Worm (Caenorhabditis elegans) whole organism, L4 larva: ENCODE data around the gene F28H6.6.
A peak's percentile ranks its signal among the peaks of the same experiment; 100 is the strongest.

ENCODE experiments used
- D1046.2 ChIP-seq: fragments of 200-800 bp; sonication (Bioruptor generic); IDR thresholded peaks from 2 replicates; pipeline ENCODE4 v1.3.6; 2022; ENCODE audit warnings: missing genetic modification characterization, missing compliant biosample characterization
- F26F4.8 ChIP-seq: fragments of 200-800 bp; sonication (Bioruptor generic); conservative IDR thresholded peaks from 2 replicates; pipeline ENCODE4 v1.3.6; 2022; ENCODE audit warnings: missing genetic modification characterization, missing compliant biosample characterization
- F37D6.2 ChIP-seq: sonication (generic microtip); optimal IDR thresholded peaks from 2 replicates; lab custom pipeline; 2016; ENCODE audit warnings: mild to moderate bottlenecking, missing genetic modification characterization, missing compliant biosample characterization
- T20F7.1 ChIP-seq: fragments of 200-800 bp; sonication (Bioruptor generic); optimal IDR thresholded peaks from 2 replicates; lab custom pipeline; 2018; ENCODE audit warnings: mild to moderate bottlenecking, missing genetic modification characterization, missing compliant biosample characterization
- T26A8.4 ChIP-seq: fragments of 200-800 bp; sonication (Bioruptor generic); IDR thresholded peaks from 2 replicates; pipeline ENCODE4 v1.3.6; 2022; ENCODE audit warnings: missing genetic modification characterization, missing compliant biosample characterization
- Y105C5A.15 ChIP-seq: fragments of 200-800 bp; sonication (Bioruptor generic); IDR thresholded peaks from 2 replicates; pipeline ENCODE4 v1.3.6; 2022; ENCODE audit warnings: missing genetic modification characterization, missing compliant biosample characterization
- Y48G9A.11 ChIP-seq: fragments of 200-800 bp; sonication (Bioruptor generic); IDR thresholded peaks from 2 replicates; pipeline ENCODE4 v1.3.6; 2022; ENCODE audit warnings: missing genetic modification reagents, missing genetic modification characterization, missing compliant biosample characterization
- ZK337.2 ChIP-seq: fragments of 200-800 bp; sonication (Bioruptor generic); IDR thresholded peaks from 2 replicates; pipeline ENCODE4 v1.3.6; 2022; ENCODE audit warnings: missing genetic modification reagents, missing genetic modification characterization, missing compliant biosample characterization
- arid-1 ChIP-seq: fragments of 200-800 bp; sonication (Bioruptor generic); conservative IDR thresholded peaks from 2 replicates; pipeline ENCODE4 v1.3.6; 2022; ENCODE audit warnings: missing genetic modification reagents, missing genetic modification characterization, missing compliant biosample characterization
- ceh-20 ChIP-seq: fragments of 200-800 bp; sonication (Bioruptor generic); IDR thresholded peaks from 2 replicates; pipeline ENCODE4 v1.3.6; 2022; ENCODE audit warnings: missing genetic modification reagents, missing genetic modification characterization, missing compliant biosample characterization
- daf-12 ChIP-seq: fragments of 150-350 bp; optimal IDR thresholded peaks from 2 replicates; lab custom pipeline; 2014; ENCODE audit warnings: missing biosample characterization, missing genetic modification reagents, missing genetic modification characterization
- daf-8 ChIP-seq: fragments of 200-800 bp; sonication (Bioruptor generic); IDR thresholded peaks from 2 replicates; pipeline ENCODE4 v1.3.6; 2022; ENCODE audit warnings: missing genetic modification characterization, missing compliant biosample characterization
- dmd-8 ChIP-seq: fragments of 200-800 bp; sonication (Bioruptor generic); IDR thresholded peaks from 2 replicates; pipeline ENCODE4 v1.3.6; 2022; ENCODE audit warnings: missing genetic modification characterization, missing compliant biosample characterization
- dmd-9 ChIP-seq: fragments of 200-800 bp; sonication (Bioruptor generic); IDR thresholded peaks from 2 replicates; pipeline ENCODE4 v1.3.6; 2022; ENCODE audit warnings: missing genetic modification reagents, missing genetic modification characterization, missing compliant biosample characterization
- duxl-1 ChIP-seq: sonication (generic microtip); optimal IDR thresholded peaks from 2 replicates; lab custom pipeline; 2016; ENCODE audit warnings: mild to moderate bottlenecking, missing genetic modification characterization, moderate library complexity, missing compliant biosample characterization; ENCODE audit not compliant: poor library complexity
- dve-1 ChIP-seq: sonication (generic microtip); optimal IDR thresholded peaks from 2 replicates; lab custom pipeline; 2017; ENCODE audit warnings: antibody characterized with exemption, mild to moderate bottlenecking, missing genetic modification characterization, missing compliant biosample characterization; ENCODE audit not compliant: insufficient read depth
- egl-43 ChIP-seq: fragments of 200-800 bp; sonication (Bioruptor generic); IDR thresholded peaks from 2 replicates; pipeline ENCODE4 v1.3.6; 2022; ENCODE audit warnings: missing genetic modification reagents, missing genetic modification characterization, missing compliant biosample characterization
- hif-1 ChIP-seq, 2 experiments: sonication (generic microtip); optimal IDR thresholded peaks; 2 replicates each; lab custom pipeline; 2016 to 2017; ENCODE audit warnings: missing compliant biosample characterization in 2 of 2, missing genetic modification characterization in 2 of 2, missing genetic modification reagents in 2 of 2, missing genotype in 2 of 2, mild to moderate bottlenecking in 1 of 2
- hlh-11 ChIP-seq: fragments of 200-800 bp; sonication (Bioruptor generic); optimal IDR thresholded peaks from 2 replicates; lab custom pipeline; 2018; ENCODE audit warnings: mild to moderate bottlenecking, missing genetic modification characterization, missing compliant biosample characterization
- hlh-30 ChIP-seq: sonication (generic microtip); optimal IDR thresholded peaks from 2 replicates; lab custom pipeline; 2017; ENCODE audit warnings: antibody characterized with exemption, mild to moderate bottlenecking, missing genetic modification characterization, missing compliant biosample characterization; ENCODE audit not compliant: insufficient read depth
- hmg-1.1 ChIP-seq: fragments of 200-800 bp; sonication (Bioruptor generic); IDR thresholded peaks from 2 replicates; pipeline ENCODE4 v1.3.6; 2022; ENCODE audit warnings: missing genetic modification reagents, missing genetic modification characterization, missing compliant biosample characterization
- lim-7 ChIP-seq: fragments of 200-800 bp; sonication (Bioruptor generic); IDR thresholded peaks from 2 replicates; pipeline ENCODE4 v1.3.6; 2022; ENCODE audit warnings: missing genetic modification characterization, missing compliant biosample characterization
- lin-1 ChIP-seq: fragments of 200-800 bp; sonication (Bioruptor generic); IDR thresholded peaks from 2 replicates; pipeline ENCODE4 v1.3.6; 2022; ENCODE audit warnings: missing genetic modification reagents, missing genetic modification characterization, missing compliant biosample characterization
- lin-13 ChIP-seq: fragments of 150-350 bp; optimal IDR thresholded peaks from 2 replicates; lab custom pipeline; 2014; ENCODE audit warnings: missing biosample characterization, missing genetic modification reagents, missing genetic modification characterization
- lir-3 ChIP-seq: sonication (generic microtip); optimal IDR thresholded peaks from 2 replicates; lab custom pipeline; 2016; ENCODE audit warnings: mild to moderate bottlenecking, missing genetic modification characterization, missing compliant biosample characterization
- lsy-2 ChIP-seq, 2 experiments: fragments of 150-350 bp in 1 of 2; sonication (generic microtip) in 1 of 2; optimal IDR thresholded peaks; 2 replicates each; lab custom pipeline; 2014 to 2017; ENCODE audit warnings: missing biosample characterization in 2 of 2, missing genetic modification characterization in 2 of 2
- mdl-1 ChIP-seq, 2 experiments: fragments of 150-350 bp in 1 of 2; sonication (generic microtip) in 1 of 2; optimal IDR thresholded peaks; 2 replicates each; lab custom pipeline; 2014 to 2017; ENCODE audit warnings: missing biosample characterization in 2 of 2, missing genetic modification characterization in 2 of 2
- mdt-29 ChIP-seq: fragments of 200-800 bp; sonication (Bioruptor generic); IDR thresholded peaks from 2 replicates; pipeline ENCODE4 v1.3.6; 2022; ENCODE audit warnings: missing genetic modification reagents, missing genetic modification characterization, missing compliant biosample characterization
- nhr-10 ChIP-seq: fragments of 150-350 bp; optimal IDR thresholded peaks from 2 replicates; lab custom pipeline; 2014; ENCODE audit warnings: missing biosample characterization, missing genetic modification characterization
- nhr-102 ChIP-seq: sonication (generic microtip); optimal IDR thresholded peaks from 2 replicates; lab custom pipeline; 2016; ENCODE audit warnings: mild to moderate bottlenecking, missing genetic modification characterization, moderate library complexity, missing compliant biosample characterization
- nhr-28 ChIP-seq: fragments of 150-350 bp; optimal IDR thresholded peaks from 2 replicates; lab custom pipeline; 2014; ENCODE audit warnings: missing biosample characterization, missing genetic modification characterization
- nhr-41 ChIP-seq: fragments of 200-800 bp; sonication (Bioruptor generic); IDR thresholded peaks from 2 replicates; pipeline ENCODE4 v1.3.6; 2022; ENCODE audit warnings: missing genetic modification reagents, missing genetic modification characterization, missing compliant biosample characterization
- nhr-48 ChIP-seq: sonication (generic microtip); optimal IDR thresholded peaks from 2 replicates; lab custom pipeline; 2016; ENCODE audit warnings: mild to moderate bottlenecking, missing genetic modification characterization, missing compliant biosample characterization
- nhr-77 ChIP-seq: fragments of 150-350 bp; optimal IDR thresholded peaks from 2 replicates; lab custom pipeline; 2014; ENCODE audit warnings: missing biosample characterization, missing genetic modification characterization
- pha-4 ChIP-seq, 2 experiments: fragments of 150-350 bp in 1 of 2; fragments of 200-800 bp in 1 of 2; sonication (Bioruptor generic) in 1 of 2; IDR thresholded peaks in 1 of 2; optimal IDR thresholded peaks in 1 of 2; 2 replicates each; pipeline versions ENCODE4 v1.3.6 to Lab custom; 2014 to 2022; ENCODE audit warnings: missing genetic modification characterization in 2 of 2, missing genetic modification reagents in 2 of 2, missing biosample characterization in 1 of 2, missing compliant biosample characterization in 1 of 2
- php-3 ChIP-seq: fragments of 200-800 bp; sonication (Bioruptor generic); IDR thresholded peaks from 2 replicates; pipeline ENCODE4 v1.3.6; 2022; ENCODE audit warnings: missing genetic modification reagents, missing genetic modification characterization, missing compliant biosample characterization
- sdz-12 ChIP-seq: fragments of 200-800 bp; sonication (Bioruptor generic); optimal IDR thresholded peaks from 2 replicates; lab custom pipeline; 2018; ENCODE audit warnings: mild to moderate bottlenecking, missing genetic modification characterization, missing compliant biosample characterization
- set-16 ChIP-seq: fragments of 200-800 bp; sonication (Bioruptor generic); IDR thresholded peaks from 2 replicates; pipeline ENCODE4 v1.3.6; 2022; ENCODE audit warnings: missing genetic modification reagents, missing genetic modification characterization, missing compliant biosample characterization
- snpc-1.2 ChIP-seq: fragments of 200-800 bp; sonication (Bioruptor generic); IDR thresholded peaks from 2 replicates; pipeline ENCODE4 v1.3.6; 2022; ENCODE audit warnings: missing genetic modification reagents, missing genetic modification characterization, missing compliant biosample characterization
- snpc-4 ChIP-seq: fragments of 150-350 bp; optimal IDR thresholded peaks from 2 replicates; lab custom pipeline; 2014; ENCODE audit warnings: missing biosample characterization, missing genetic modification characterization
- spr-3 ChIP-seq: fragments of 200-800 bp; sonication (Bioruptor generic); optimal IDR thresholded peaks from 2 replicates; lab custom pipeline; 2018; ENCODE audit warnings: mild to moderate bottlenecking, missing genetic modification characterization, missing compliant biosample characterization
- tra-1 ChIP-seq: fragments of 200-800 bp; sonication (Bioruptor generic); IDR thresholded peaks from 2 replicates; pipeline ENCODE4 v1.3.6; 2022; ENCODE audit warnings: missing genetic modification reagents, missing genetic modification characterization, missing compliant biosample characterization
- unc-62 ChIP-seq, 3 experiments: fragments of 150-350 bp in 1 of 3; sonication (generic microtip); optimal IDR thresholded peaks in 2 of 3; peaks in 1 of 3; 1 replicate in 1 of 3; 2 replicates in 2 of 3; lab custom pipeline; 2014 to 2017; ENCODE audit warnings: missing biosample characterization in 3 of 3, missing genetic modification characterization in 3 of 3, missing genetic modification reagents in 3 of 3, missing genotype in 1 of 3
- vab-7 ChIP-seq: fragments of 200-800 bp; sonication (Bioruptor generic); IDR thresholded peaks from 2 replicates; pipeline ENCODE4 v1.3.6; 2022; ENCODE audit warnings: missing genetic modification reagents, missing genetic modification characterization, missing compliant biosample characterization
- zfp-2 ChIP-seq: sonication (generic microtip); optimal IDR thresholded peaks from 2 replicates; lab custom pipeline; 2016; ENCODE audit warnings: mild to moderate bottlenecking, missing genetic modification characterization, missing compliant biosample characterization
- zfp-3 ChIP-seq: fragments of 200-800 bp; sonication (Bioruptor generic); conservative IDR thresholded peaks from 2 replicates; pipeline ENCODE4 v1.3.6; 2022; ENCODE audit warnings: missing genetic modification reagents, missing genetic modification characterization, missing compliant biosample characterization

Gene F28H6.6

DNA sequence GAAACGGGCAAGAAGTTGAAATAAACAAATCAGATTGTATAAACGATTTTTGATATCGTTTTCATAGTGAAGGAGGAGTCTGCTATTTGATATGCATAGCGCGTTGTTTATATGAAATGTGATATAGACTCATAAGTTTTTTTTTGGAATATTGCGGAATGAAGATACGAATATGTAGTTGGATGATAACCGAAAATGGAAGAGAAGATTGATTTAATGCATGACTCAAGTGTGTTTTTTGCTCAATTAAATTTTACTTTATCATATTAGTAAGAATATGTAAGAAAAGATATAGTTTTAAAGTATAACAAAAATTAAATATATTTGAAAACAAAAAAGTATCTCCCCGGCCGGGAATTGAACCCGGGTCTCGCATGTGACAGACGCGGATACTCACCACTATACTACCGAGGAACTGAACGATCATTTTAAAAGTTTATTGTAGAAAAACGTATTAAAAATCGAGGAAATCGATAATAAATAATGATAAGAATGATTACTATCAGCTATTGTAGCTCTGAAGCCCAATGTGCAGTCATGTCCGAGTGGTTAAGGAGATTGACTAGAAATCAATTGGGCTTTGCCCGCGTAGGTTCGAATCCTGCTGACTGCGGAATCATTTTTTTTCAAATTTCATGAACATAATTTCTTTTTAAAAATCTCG lies 36.1 kb upstream of the F28H6.6 start, which contains the start of gene lgc-25:
lgc-25 (minus strand) TSS at position 51 of the 664 bp plus-strand sequence.
- TF ChIP-seq hlh-30 (tag; lab: Kevin White, UChicago) = peak; percentile 86
- no peak for TF ChIP-seq arid-1
- no peak for TF ChIP-seq lsy-2 (tag; optimal IDR thresholded peaks at IDR 0.05; lab: Kevin White, UChicago)
- TF ChIP-seq hif-1 (tag; optimal IDR thresholded peaks at IDR 0.05; lab: Kevin White, UChicago) = peak in 1 of 2 experiments; percentile 3
- peak; percentile 66 for TF ChIP-seq nhr-48
- peak; percentile 28; the same call in 1 of the 2 replicates for TF ChIP-seq hmg-1.1 (GFP tag; lab: Robert Waterston, UW)
- TF ChIP-seq D1046.2 (GFP tag; lab: Robert Waterston, UW) = peak; percentile 16; the same call in 1 of the 2 replicates
- peak; percentile 75 for TF ChIP-seq ceh-20 (GFP tag; lab: Robert Waterston, UW)
- TF ChIP-seq F26F4.8 (GFP tag; lab: Robert Waterston, UW) = peak; percentile 56; the same call in 1 of the 2 replicates
- peak; percentile 81 for TF ChIP-seq lim-7 (GFP tag; lab: Robert Waterston, UW)
- TF ChIP-seq zfp-3 (GFP tag; lab: Robert Waterston, UW) = peak; percentile 65; the same call in 1 of the 2 replicates
- TF ChIP-seq lir-3 (tag; lab: Kevin White, UChicago) = peak; percentile 12
- TF ChIP-seq php-3 (GFP tag; lab: Robert Waterston, UW) = peak; percentile 55; the same call in 1 of the 2 replicates
- TF ChIP-seq tra-1 = peak; percentile 28; the same call in 1 of the 2 replicates
- no peak for TF ChIP-seq F37D6.2
- peak; percentile 84 for TF ChIP-seq vab-7 (GFP tag; lab: Robert Waterston, UW)
- TF ChIP-seq unc-62 (GFP tag; optimal IDR thresholded peaks at IDR 0.05 in 1 of 2; lab: Kevin White, UChicago) = no peak
- no peak for TF ChIP-seq unc-62 (tag; optimal IDR thresholded peaks at IDR 0.05; lab: Kevin White, UChicago)
- TF ChIP-seq nhr-102 (tag; lab: Kevin White, UChicago) = peak; percentile 62
- peak; percentile 18 for TF ChIP-seq zfp-2 (tag; lab: Kevin White, UChicago)
- 0 out of 2 replicates have a peak, but pooled peaks have one; percentile 47 for TF ChIP-seq dmd-8 (GFP tag; lab: Robert Waterston, UW)
- 0 out of 2 replicates have a peak, but pooled peaks have one; percentile 21 for TF ChIP-seq Y105C5A.15
- peak; percentile 52 for TF ChIP-seq nhr-77 (tag; lab: Kevin White, UChicago)
- no peak for TF ChIP-seq sdz-12 (GFP tag; lab: Kevin White, UChicago)
- TF ChIP-seq lin-1 = 0 out of 2 replicates have a peak, but pooled peaks have one; percentile 18
- TF ChIP-seq Y48G9A.11 (GFP tag; lab: Robert Waterston, UW) = peak; percentile 50; the same call in 1 of the 2 replicates
- TF ChIP-seq set-16 = no peak
- peak; percentile 83 for TF ChIP-seq nhr-41 (GFP tag; lab: Robert Waterston, UW)
- TF ChIP-seq snpc-4 (tag; lab: Kevin White, UChicago) = no peak
- peak; percentile 73 for TF ChIP-seq egl-43 (GFP tag; lab: Robert Waterston, UW)
- TF ChIP-seq T20F7.1 (GFP tag; lab: Kevin White, UChicago) = peak; percentile 53
- TF ChIP-seq T26A8.4 (GFP tag; lab: Robert Waterston, UW) = peak; percentile 68
- TF ChIP-seq nhr-28 (tag; lab: Kevin White, UChicago) = peak; percentile 7
- TF ChIP-seq lin-13 (GFP tag; lab: Kevin White, UChicago) = peak; percentile 17
- TF ChIP-seq ZK337.2 (GFP tag; lab: Robert Waterston, UW) = 0 out of 2 replicates have a peak, but pooled peaks have one; percentile 39
- peak; percentile 77 for TF ChIP-seq snpc-1.2 (GFP tag; lab: Robert Waterston, UW)
- TF ChIP-seq mdt-29 (GFP tag; lab: Robert Waterston, UW) = peak; percentile 31; the same call in 1 of the 2 replicates
- TF ChIP-seq daf-8 = no peak
- TF ChIP-seq pha-4 (GFP tag; IDR thresholded peaks at IDR 0.05; lab: Robert Waterston, UW) = 0 out of 2 replicates have a peak, but pooled peaks have one; percentile 48
- no peak for TF ChIP-seq pha-4 (tag; optimal IDR thresholded peaks at IDR 0.05; lab: Kevin White, UChicago)
- peak; percentile 63 for TF ChIP-seq dve-1 (tag; lab: Kevin White, UChicago)
- peak; percentile 59 for TF ChIP-seq duxl-1 (tag; lab: Kevin White, UChicago)
- TF ChIP-seq nhr-10 (tag; lab: Kevin White, UChicago) = no peak
- no peak for TF ChIP-seq spr-3 (GFP tag; lab: Kevin White, UChicago)
- peak; percentile 55 for TF ChIP-seq hlh-11 (tag; lab: Kevin White, UChicago)
- no peak for TF ChIP-seq daf-12 (tag; lab: Kevin White, UChicago)
- TF ChIP-seq dmd-9 (GFP tag; lab: Robert Waterston, UW) = 0 out of 2 replicates have a peak, but pooled peaks have one; percentile 44
- TF ChIP-seq mdl-1 (tag; optimal IDR thresholded peaks at IDR 0.05; lab: Kevin White, UChicago) = peak in 1 of 2 experiments; percentile 19
